Fruit fly (Drosophila melanogaster) whole organism: ENCODE results near the gene Mco4.

Experiments used
- CG8478 ChIP-seq: fragments of >200 bp; optimal IDR thresholded peaks from 2 replicates; lab custom pipeline; 2018; ENCODE audit warnings: inconsistent platforms
- Dll ChIP-seq: fragments of >200 bp; optimal IDR thresholded peaks from 2 replicates; lab custom pipeline; 2017
- EcR ChIP-seq, 2 experiments: fragments of >200 bp; optimal IDR thresholded peaks; 2 replicates each; lab custom pipeline; 2017; ENCODE audit warnings: missing biosample characterization in 2 of 2, missing genetic modification characterization in 2 of 2, missing genetic modification reagents in 2 of 2
- pan ChIP-seq: fragments of >200 bp; optimal IDR thresholded peaks from 2 replicates; lab custom pipeline; 2017
- psq ChIP-seq: fragments of >200 bp; optimal IDR thresholded peaks from 2 replicates; lab custom pipeline; 2017
- usp ChIP-seq: fragments of >200 bp; optimal IDR thresholded peaks from 2 replicates; lab custom pipeline; 2017; ENCODE audit warnings: missing biosample characterization, missing genetic modification characterization, mixed read lengths

Gene Mco4

dm6 chrX:17830211-17830616, 25.7 kb downstream of the Mco4 start:
- TF ChIP-seq usp (GFP tag; lab: Kevin White, UChicago) (no peak), Dll (lab: Kevin White, UChicago) (no peak), EcR (GFP tag; optimal IDR thresholded peaks at IDR 0.05; lab: Kevin White, UChicago) (no peak), CG8478 (lab: Kevin White, UChicago) (no peak), psq (lab: Kevin White, UChicago) (no peak), pan (no peak)

DNA sequence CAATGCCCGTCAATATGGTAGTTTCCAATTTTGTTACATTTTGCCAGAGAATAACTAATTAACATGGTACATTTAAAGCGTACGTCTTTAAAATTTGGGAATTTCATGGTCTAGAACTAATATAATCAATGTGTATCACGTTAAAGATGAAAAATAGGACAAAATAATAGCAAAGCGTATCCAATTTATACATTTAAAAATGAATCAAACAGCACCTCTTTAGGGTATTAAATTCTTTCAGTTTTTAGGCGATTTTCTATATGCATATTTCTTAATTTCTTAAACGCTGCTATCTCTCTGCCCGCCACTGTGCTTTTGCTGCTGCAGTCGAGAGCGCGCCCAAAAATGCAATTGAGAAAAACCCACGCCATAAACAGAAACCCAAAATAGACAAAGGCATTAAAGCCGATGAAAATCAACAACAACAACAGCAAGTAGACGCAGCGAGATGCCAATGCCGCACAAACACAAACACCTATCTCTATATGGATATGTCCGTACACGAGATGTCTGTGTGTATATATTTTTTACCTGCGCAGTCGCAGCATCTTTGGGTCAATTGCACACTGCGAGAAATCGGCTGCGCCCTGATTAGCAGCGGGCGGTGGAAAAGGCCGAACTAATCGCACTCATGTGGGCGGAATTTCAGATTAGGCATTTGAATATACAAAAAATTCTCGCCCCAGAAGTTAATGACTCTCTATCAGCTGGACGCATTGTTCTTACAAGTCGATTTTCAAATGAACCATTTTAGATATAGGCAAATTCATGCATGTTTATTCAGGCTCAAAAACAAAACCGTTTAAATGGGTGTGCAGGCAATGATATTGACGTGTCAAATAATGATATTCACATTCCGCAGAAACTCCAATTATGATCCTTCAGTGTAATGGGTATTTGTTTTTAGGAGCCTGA, 26.6 kb downstream of the Mco4 start:
- no peak for TF ChIP-seq psq (lab: Kevin White, UChicago)
- TF ChIP-seq Dll (lab: Kevin White, UChicago): no peak
- TF ChIP-seq pan: no peak
- TF ChIP-seq usp (GFP tag; lab: Kevin White, UChicago): no peak
- TF ChIP-seq EcR (GFP tag; optimal IDR thresholded peaks at IDR 0.05; lab: Kevin White, UChicago): no peak
- TF ChIP-seq CG8478 (lab: Kevin White, UChicago): no peak

dm6 chrX:17828298-17829033, 27.5 kb downstream of the Mco4 start:
- no peak for TF ChIP-seq EcR (GFP tag; optimal IDR thresholded peaks at IDR 0.05; lab: Kevin White, UChicago)
- no peak for TF ChIP-seq pan
- TF ChIP-seq psq (lab: Kevin White, UChicago): no peak
- TF ChIP-seq CG8478 (lab: Kevin White, UChicago): no peak
- no peak for TF ChIP-seq Dll (lab: Kevin White, UChicago)
- no peak for TF ChIP-seq usp (GFP tag; lab: Kevin White, UChicago)

DNA sequence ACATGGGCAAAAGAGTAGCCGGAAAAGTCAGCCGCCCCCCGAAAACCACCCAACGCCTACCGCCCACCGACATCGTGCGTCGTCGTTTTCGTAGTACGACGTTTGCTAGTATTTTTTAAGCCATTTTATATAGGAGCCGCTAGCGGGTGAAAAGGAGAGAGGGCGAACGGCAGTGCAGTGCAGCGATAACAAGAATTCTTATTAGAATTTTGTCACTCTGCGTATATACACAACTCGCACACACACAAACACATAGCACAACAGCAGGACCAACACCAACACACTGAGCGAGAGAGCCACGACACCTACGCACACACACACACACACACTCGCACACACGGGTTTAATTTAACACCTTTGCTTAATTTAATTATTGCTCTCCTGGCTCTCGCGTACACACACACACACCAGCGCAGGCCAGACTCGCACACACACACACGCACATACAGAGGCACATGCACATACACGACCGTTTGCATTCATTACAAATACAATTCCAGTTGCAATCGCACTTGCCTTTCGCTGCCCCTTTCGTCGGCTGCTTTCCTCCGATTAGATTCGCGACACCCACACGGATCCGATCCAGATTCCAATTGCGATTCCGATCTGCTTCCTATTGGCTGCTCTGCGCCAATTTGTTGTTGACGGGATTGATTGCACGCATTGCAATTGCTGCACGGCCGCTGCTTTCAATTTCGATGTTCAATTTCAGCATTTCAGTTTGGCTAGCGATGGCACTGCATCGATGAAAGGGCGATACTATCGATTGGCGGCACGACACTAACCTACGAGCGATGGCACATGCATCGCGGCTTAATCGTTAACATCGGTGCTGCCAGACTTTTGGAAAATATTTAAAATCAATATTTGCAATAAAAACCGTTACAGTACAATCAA, 28.9 kb downstream of the Mco4 start, which contains the start of gene Socs16D:
TSS of gene Socs16D (minus strand) at position 758 of the 897 bp plus-strand sequence.
- no peak for TF ChIP-seq usp (GFP tag; lab: Kevin White, UChicago)
- TF ChIP-seq Dll (lab: Kevin White, UChicago): peak; percentile 81
- TF ChIP-seq CG8478 (lab: Kevin White, UChicago): peak; percentile 80
- TF ChIP-seq pan: no peak

DNA sequence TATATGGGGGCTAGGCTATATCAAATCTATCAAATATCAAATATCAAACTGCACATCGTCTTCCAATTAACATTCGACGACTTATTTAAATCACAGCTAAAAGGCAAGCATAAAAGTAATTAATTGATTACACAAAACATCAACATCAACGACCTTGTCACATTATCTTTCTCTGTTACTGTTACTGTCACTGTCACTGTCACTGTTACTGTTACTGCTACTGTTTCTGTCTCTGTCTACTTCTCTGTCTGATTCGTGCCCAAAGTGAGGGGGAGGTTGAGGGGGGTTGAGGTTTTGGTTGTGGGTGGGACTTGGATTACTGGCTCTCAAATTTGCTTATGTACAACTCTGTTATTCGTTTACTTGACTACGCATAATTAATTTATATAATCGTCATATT, 34.5 kb downstream of the Mco4 start:
- TF ChIP-seq CG8478 (lab: Kevin White, UChicago) (no peak), pan (no peak), usp (GFP tag; lab: Kevin White, UChicago) (no peak), EcR (GFP tag; optimal IDR thresholded peaks at IDR 0.05; lab: Kevin White, UChicago) (no peak), psq (lab: Kevin White, UChicago) (no peak), Dll (lab: Kevin White, UChicago) (no peak)

DNA sequence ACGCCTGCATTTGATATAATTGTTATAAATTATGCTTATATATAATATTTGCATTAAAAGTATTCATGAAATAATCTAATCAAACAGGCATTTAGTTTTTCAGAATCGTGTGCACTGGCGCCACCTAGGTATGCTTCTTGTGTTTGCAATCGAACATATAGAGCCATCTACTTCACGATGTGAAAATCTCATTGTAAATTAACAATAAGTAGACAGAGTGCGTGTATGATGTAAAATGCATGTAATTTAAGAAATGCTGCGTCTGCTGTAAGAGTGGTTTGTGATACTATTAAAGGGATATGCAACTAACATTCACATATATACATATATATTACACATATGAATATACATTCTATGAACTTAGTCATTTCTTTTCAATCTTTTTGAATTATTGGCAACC, 35.7 kb downstream of the Mco4 start:
- no peak for TF ChIP-seq Dll (lab: Kevin White, UChicago)
- no peak for TF ChIP-seq pan
- no peak for TF ChIP-seq EcR (GFP tag; optimal IDR thresholded peaks at IDR 0.05; lab: Kevin White, UChicago)
- TF ChIP-seq usp (GFP tag; lab: Kevin White, UChicago): no peak
- TF ChIP-seq psq (lab: Kevin White, UChicago): no peak
- TF ChIP-seq CG8478 (lab: Kevin White, UChicago): no peak

dm6 chrX:17819635-17820139, 36.2 kb downstream of the Mco4 start, which contains the start of gene CG12986:
Gene CG12986 (minus strand): TSS chrX:17819685.
- TF ChIP-seq pan (no peak), psq (lab: Kevin White, UChicago) (no peak), CG8478 (lab: Kevin White, UChicago) (no peak), EcR (GFP tag; optimal IDR thresholded peaks at IDR 0.05; lab: Kevin White, UChicago) (no peak), usp (GFP tag; lab: Kevin White, UChicago) (no peak), Dll (lab: Kevin White, UChicago) (no peak)

DNA sequence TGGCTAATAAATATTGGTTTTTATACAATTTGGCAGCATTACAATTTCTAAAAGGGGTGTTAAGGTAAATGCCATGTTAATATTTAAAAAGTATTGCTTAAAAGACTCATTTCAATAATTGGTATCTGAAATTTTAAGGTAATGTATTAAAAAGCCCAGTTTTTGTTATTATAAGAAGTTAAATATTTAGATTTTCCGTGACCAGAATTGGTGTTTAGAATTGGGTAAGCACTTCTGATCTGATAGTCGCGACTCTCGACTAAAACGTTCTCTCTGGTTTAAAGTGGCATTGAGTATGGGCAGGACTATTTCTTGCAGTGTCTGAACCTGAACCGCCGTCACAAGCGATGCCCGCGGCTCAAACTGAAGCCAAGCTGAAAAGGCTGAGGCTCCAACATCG, 39.5 kb downstream of the Mco4 start:
- TF ChIP-seq pan (no peak), Dll (lab: Kevin White, UChicago) (no peak), CG8478 (lab: Kevin White, UChicago) (no peak), usp (GFP tag; lab: Kevin White, UChicago) (no peak), EcR (GFP tag; optimal IDR thresholded peaks at IDR 0.05; lab: Kevin White, UChicago) (no peak), psq (lab: Kevin White, UChicago) (no peak)

DNA sequence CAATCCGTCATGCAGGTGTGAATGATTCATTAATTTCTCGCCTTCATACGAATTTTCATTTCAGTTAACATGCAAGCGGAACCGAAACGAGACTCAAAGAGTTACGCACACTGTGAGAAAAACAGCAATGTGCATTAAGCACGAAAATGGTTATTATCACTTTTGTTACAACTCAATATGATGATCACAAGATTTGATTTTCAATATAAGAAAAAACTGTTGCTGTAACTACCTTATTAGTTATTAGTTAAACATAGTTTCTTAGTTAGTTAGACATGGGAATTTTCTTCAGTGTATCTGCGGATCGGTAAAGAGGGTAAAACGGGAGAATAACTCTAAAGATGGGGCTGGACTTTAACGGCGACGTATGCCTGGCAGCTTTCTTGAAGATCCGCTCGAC, 41.1 kb downstream of the Mco4 start:
- no peak for TF ChIP-seq pan
- TF ChIP-seq Dll (lab: Kevin White, UChicago): no peak
- no peak for TF ChIP-seq psq (lab: Kevin White, UChicago)
- TF ChIP-seq EcR (GFP tag; optimal IDR thresholded peaks at IDR 0.05; lab: Kevin White, UChicago): no peak
- TF ChIP-seq CG8478 (lab: Kevin White, UChicago): no peak
- no peak for TF ChIP-seq usp (GFP tag; lab: Kevin White, UChicago)

dm6 chrX:17812193-17812592, 43.7 kb downstream of the Mco4 start:
- TF ChIP-seq pan (no peak), Dll (lab: Kevin White, UChicago) (no peak), usp (GFP tag; lab: Kevin White, UChicago) (no peak), CG8478 (lab: Kevin White, UChicago) (no peak), EcR (GFP tag; optimal IDR thresholded peaks at IDR 0.05; lab: Kevin White, UChicago) (no peak), psq (lab: Kevin White, UChicago) (no peak)
